Worm (Caenorhabditis elegans) whole organism, L1 larva: ENCODE data around the gene Y45G5AM.5.

Source experiments
- C04F5.9 ChIP-seq: sonication (generic microtip); optimal IDR thresholded peaks from 2 replicates; lab custom pipeline; 2016; ENCODE audit warnings: missing genetic modification characterization, missing compliant biosample characterization
- C16A3.4 ChIP-seq: fragments of 150-350 bp; optimal IDR thresholded peaks from 2 replicates; lab custom pipeline; 2014; ENCODE audit warnings: missing biosample characterization, missing genetic modification characterization
- Y116A8C.19 ChIP-seq: sonication (generic microtip); optimal IDR thresholded peaks from 2 replicates; lab custom pipeline; 2016; ENCODE audit warnings: missing compliant biosample characterization, missing genetic modification characterization, borderline replicate concordance
- aly-2 ChIP-seq: fragments of 150-350 bp; optimal IDR thresholded peaks from 2 replicates; lab custom pipeline; 2014; ENCODE audit warnings: missing biosample characterization, missing genetic modification characterization
- blmp-1 ChIP-seq: fragments of 150-350 bp; optimal IDR thresholded peaks from 2 replicates; lab custom pipeline; 2014; ENCODE audit warnings: missing biosample characterization, missing genetic modification characterization
- ceh-63 ChIP-seq: fragments of 200-800 bp; sonication (Bioruptor generic); optimal IDR thresholded peaks from 2 replicates; lab custom pipeline; 2018; ENCODE audit warnings: mild to moderate bottlenecking, missing genetic modification characterization, missing compliant biosample characterization
- ceh-8 ChIP-seq: fragments of 200-800 bp; sonication (Bioruptor generic); optimal IDR thresholded peaks from 2 replicates; lab custom pipeline; 2018; ENCODE audit warnings: mild to moderate bottlenecking, missing genetic modification characterization, moderate library complexity, missing compliant biosample characterization
- ceh-88 ChIP-seq: fragments of 200-800 bp; sonication (Bioruptor generic); IDR thresholded peaks from 2 replicates; pipeline ENCODE4 v1.3.6; 2022; ENCODE audit warnings: missing genetic modification characterization, missing compliant biosample characterization
- efl-1 ChIP-seq, 4 experiments: fragments of 150-350 bp; optimal IDR thresholded peaks in 3 of 4; peaks in 1 of 4; 1 replicate in 1 of 4; 2 replicates in 3 of 4; lab custom pipeline; 2014; ENCODE audit warnings: missing biosample characterization in 2 of 4, missing genetic modification characterization in 2 of 4, missing genetic modification reagents in 2 of 4
- efl-3 ChIP-seq: fragments of 200-800 bp; sonication (Bioruptor generic); optimal IDR thresholded peaks from 2 replicates; lab custom pipeline; 2018; ENCODE audit warnings: mild to moderate bottlenecking, missing genetic modification characterization, missing compliant biosample characterization
- elt-2 ChIP-seq: sonication (generic microtip); optimal IDR thresholded peaks from 2 replicates; lab custom pipeline; 2016; ENCODE audit warnings: missing genetic modification characterization, mild to moderate bottlenecking, inconsistent platforms, missing compliant biosample characterization, missing genetic modification reagents
- fos-1 ChIP-seq: fragments of 150-350 bp; optimal IDR thresholded peaks from 2 replicates; lab custom pipeline; 2014; ENCODE audit warnings: missing biosample characterization, missing genetic modification characterization
- grh-1 ChIP-seq: fragments of 200-800 bp; sonication (Bioruptor generic); IDR thresholded peaks from 2 replicates; pipeline ENCODE4 v1.3.6; 2022; ENCODE audit warnings: missing genetic modification reagents, missing genetic modification characterization, missing compliant biosample characterization
- hlh-4 ChIP-seq: sonication (generic microtip); optimal IDR thresholded peaks from 2 replicates; lab custom pipeline; 2016; ENCODE audit warnings: mild to moderate bottlenecking, missing genetic modification characterization, missing compliant biosample characterization
- lin-13 ChIP-seq: fragments of 150-350 bp; optimal IDR thresholded peaks from 2 replicates; lab custom pipeline; 2014; ENCODE audit warnings: missing biosample characterization, missing genetic modification reagents, missing genetic modification characterization
- lin-15B ChIP-seq: fragments of 150-350 bp; sonication (generic microtip); optimal IDR thresholded peaks from 3 replicates; lab custom pipeline; 2014; ENCODE audit warnings: missing biosample characterization, missing genetic modification characterization
- lin-35 ChIP-seq, 2 experiments: fragments of 150-350 bp; optimal IDR thresholded peaks; 2 replicates each; lab custom pipeline; 2014; ENCODE audit warnings: missing biosample characterization in 2 of 2, missing genetic modification characterization in 2 of 2, missing genetic modification reagents in 2 of 2
- lin-39 ChIP-seq: fragments of 150-350 bp; optimal IDR thresholded peaks from 2 replicates; lab custom pipeline; 2014; ENCODE audit warnings: missing biosample characterization, missing genetic modification reagents, missing genetic modification characterization
- lsy-2 ChIP-seq, 2 experiments: fragments of 150-350 bp; optimal IDR thresholded peaks; 2 replicates each; lab custom pipeline; 2014; ENCODE audit warnings: missing biosample characterization in 2 of 2, missing genetic modification characterization in 2 of 2
- mef-2 ChIP-seq: fragments of 150-350 bp; optimal IDR thresholded peaks from 2 replicates; lab custom pipeline; 2014; ENCODE audit warnings: missing biosample characterization, missing genetic modification characterization
- mep-1 ChIP-seq: fragments of 150-350 bp; optimal IDR thresholded peaks from 2 replicates; lab custom pipeline; 2014; ENCODE audit warnings: missing biosample characterization, missing genetic modification characterization
- nhr-20 ChIP-seq: sonication (generic microtip); optimal IDR thresholded peaks from 2 replicates; lab custom pipeline; 2016; ENCODE audit warnings: mild to moderate bottlenecking, missing genetic modification characterization, missing compliant biosample characterization
- nhr-237 ChIP-seq: fragments of 150-350 bp; optimal IDR thresholded peaks from 2 replicates; lab custom pipeline; 2014; ENCODE audit warnings: missing biosample characterization, missing genetic modification characterization
- nhr-28 ChIP-seq: fragments of 150-350 bp; optimal IDR thresholded peaks from 2 replicates; lab custom pipeline; 2014; ENCODE audit warnings: missing biosample characterization, missing genetic modification characterization
- nhr-76 ChIP-seq: sonication (generic microtip); optimal IDR thresholded peaks from 2 replicates; lab custom pipeline; 2017; ENCODE audit warnings: missing biosample characterization, missing genetic modification characterization
- nhr-77 ChIP-seq: fragments of 150-350 bp; optimal IDR thresholded peaks from 2 replicates; lab custom pipeline; 2014; ENCODE audit warnings: missing biosample characterization, missing genetic modification characterization
- nhr-85 ChIP-seq: sonication (generic microtip); peaks from one replicate; lab custom pipeline; 2016; ENCODE audit warnings: missing genetic modification characterization, inconsistent platforms, missing compliant biosample characterization
- pax-3 ChIP-seq: fragments of 200-800 bp; sonication (Bioruptor generic); optimal IDR thresholded peaks from 2 replicates; lab custom pipeline; 2018; ENCODE audit warnings: mild to moderate bottlenecking, missing genetic modification characterization, moderate library complexity, missing compliant biosample characterization
- pqm-1 ChIP-seq: sonication (generic microtip); optimal IDR thresholded peaks from 3 replicates; lab custom pipeline; 2017; ENCODE audit warnings: missing biosample characterization, missing genetic modification characterization
- rnt-1 ChIP-seq: sonication (generic microtip); optimal IDR thresholded peaks from 2 replicates; lab custom pipeline; 2016; ENCODE audit warnings: mild to moderate bottlenecking, missing genetic modification characterization, moderate library complexity, missing compliant biosample characterization
- snpc-4 ChIP-seq: fragments of 150-350 bp; optimal IDR thresholded peaks from 2 replicates; lab custom pipeline; 2014; ENCODE audit warnings: missing biosample characterization, missing genetic modification characterization
- snu-23 ChIP-seq: sonication (generic microtip); optimal IDR thresholded peaks from 2 replicates; lab custom pipeline; 2016; ENCODE audit warnings: missing genetic modification characterization, missing compliant biosample characterization
- sox-4 ChIP-seq: sonication (generic microtip); optimal IDR thresholded peaks from 2 replicates; lab custom pipeline; 2016; ENCODE audit warnings: missing genetic modification characterization, missing compliant biosample characterization
- sptf-1 ChIP-seq: fragments of 150-350 bp; optimal IDR thresholded peaks from 2 replicates; lab custom pipeline; 2014; ENCODE audit warnings: missing biosample characterization, missing genetic modification characterization
- swsn-7 ChIP-seq: sonication (generic microtip); optimal IDR thresholded peaks from 2 replicates; lab custom pipeline; 2016; ENCODE audit warnings: missing genetic modification characterization, missing compliant biosample characterization
- tbx-2 ChIP-seq: sonication (generic microtip); optimal IDR thresholded peaks from 2 replicates; lab custom pipeline; 2016; ENCODE audit warnings: missing genetic modification characterization, missing compliant biosample characterization
- unc-30 ChIP-seq: sonication (generic microtip); optimal IDR thresholded peaks from 2 replicates; lab custom pipeline; 2017; ENCODE audit warnings: missing biosample characterization, missing genetic modification characterization
- unc-62 ChIP-seq: fragments of 150-350 bp; optimal IDR thresholded peaks from 2 replicates; lab custom pipeline; 2014; ENCODE audit warnings: missing biosample characterization, missing genetic modification reagents, missing genetic modification characterization
- vab-15 ChIP-seq: sonication (generic microtip); optimal IDR thresholded peaks from 2 replicates; lab custom pipeline; 2017; ENCODE audit warnings: missing genotype, mild to moderate bottlenecking, missing genetic modification characterization, missing compliant biosample characterization
- xbp-1 ChIP-seq: sonication (generic microtip); optimal IDR thresholded peaks from 2 replicates; lab custom pipeline; 2016; ENCODE audit warnings: missing genetic modification characterization, missing compliant biosample characterization

The Y45G5AM.5 gene

DNA sequence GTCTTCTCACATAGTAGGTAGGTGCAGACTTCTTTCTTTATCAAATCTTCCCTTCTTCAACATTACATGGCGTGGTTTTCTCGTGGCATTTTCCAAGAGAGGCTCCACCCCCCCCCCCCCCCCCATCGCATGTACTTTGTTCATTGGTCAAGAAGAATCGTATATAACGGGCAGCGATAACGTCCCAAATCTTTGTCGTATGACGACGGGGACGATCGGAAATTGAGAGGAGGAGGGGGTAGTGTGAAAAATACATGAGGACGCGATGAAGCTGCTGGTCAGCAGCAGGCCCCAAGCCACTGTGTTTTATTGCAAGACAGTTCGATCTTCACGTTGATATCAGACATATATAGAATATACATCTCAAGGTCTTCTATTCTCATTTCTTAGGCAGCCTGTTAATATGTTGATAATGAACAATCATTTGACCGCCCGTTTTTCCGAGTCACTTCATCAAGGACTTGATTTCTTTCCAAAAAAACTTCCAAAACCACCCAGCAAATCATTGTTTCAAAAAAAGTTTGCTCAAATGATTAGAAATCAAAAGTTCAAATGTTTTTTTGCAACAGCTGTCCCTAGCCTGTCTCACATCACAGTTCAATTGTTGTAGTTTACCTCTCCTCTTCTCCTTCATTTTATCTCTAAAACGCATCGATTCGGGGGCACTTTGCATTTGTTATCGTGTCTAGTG, 26.4 kb downstream of the Y45G5AM.5 start (continued):
- TF ChIP-seq lsy-2 (tag; optimal IDR thresholded peaks at IDR 0.05; lab: Kevin White, UChicago) (no peak), vab-15 (tag; lab: Kevin White, UChicago) (no peak), nhr-237 (tag; lab: Kevin White, UChicago) (no peak), pax-3 (tag; lab: Kevin White, UChicago) (no peak), grh-1 (GFP tag; lab: Robert Waterston, UW) (peak; percentile 27; the same call in 1 of the 2 replicates), mef-2 (tag; lab: Kevin White, UChicago) (no peak), nhr-20 (tag; lab: Kevin White, UChicago) (peak; percentile 64), blmp-1 (tag; lab: Kevin White, UChicago) (peak; percentile 16), nhr-85 (tag; lab: Kevin White, UChicago) (peak; percentile 54), fos-1 (tag; lab: Kevin White, UChicago) (no peak), aly-2 (no peak), C04F5.9 (tag; lab: Kevin White, UChicago) (no peak), lin-39 (tag; lab: Kevin White, UChicago) (no peak), tbx-2 (tag; lab: Kevin White, UChicago) (no peak), ceh-8 (GFP tag; lab: Kevin White, UChicago) (no peak), nhr-77 (tag; lab: Kevin White, UChicago) (no peak), unc-30 (tag; lab: Kevin White, UChicago) (no peak), lin-15B (no peak), sptf-1 (tag; lab: Kevin White, UChicago) (no peak), rnt-1 (tag; lab: Kevin White, UChicago) (no peak)

DNA sequence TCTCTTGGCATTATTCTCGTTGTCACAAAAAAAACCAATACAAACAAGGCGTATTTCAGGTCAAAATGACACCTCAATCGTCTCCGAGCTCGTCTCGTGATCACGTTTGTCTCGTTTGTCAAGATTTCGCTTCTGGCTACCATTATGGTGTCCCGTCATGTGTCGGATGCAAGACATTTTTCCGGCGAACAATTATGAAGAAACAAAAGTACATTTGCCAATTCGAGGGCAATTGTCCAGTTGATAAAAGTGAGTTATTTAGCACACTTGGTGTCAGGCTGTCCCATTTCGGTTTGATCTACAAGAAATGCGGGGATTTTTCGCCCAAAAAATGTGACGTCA, 26.9 kb downstream of the Y45G5AM.5 start, which contains the start of gene nhr-114:
nhr-114 (plus strand) TSS at position 59 of the 342 bp plus-strand sequence.
- TF ChIP-seq swsn-7 (tag; lab: Kevin White, UChicago) (no peak), ceh-88 (GFP tag; lab: Robert Waterston, UW) (no peak), nhr-85 (tag; lab: Kevin White, UChicago) (peak; percentile 19), C16A3.4 (no peak), nhr-28 (tag; lab: Kevin White, UChicago) (no peak), lin-39 (tag; lab: Kevin White, UChicago) (no peak), lin-13 (GFP tag; lab: Kevin White, UChicago) (no peak), aly-2 (no peak), snpc-4 (peak; percentile 77), lsy-2 (tag; optimal IDR thresholded peaks at IDR 0.05; lab: Kevin White, UChicago) (no peak), Y116A8C.19 (no peak), nhr-76 (tag; lab: Kevin White, UChicago) (no peak), xbp-1 (tag; lab: Kevin White, UChicago) (no peak), unc-62 (GFP tag; lab: Kevin White, UChicago) (no peak), snu-23 (GFP tag; lab: Kevin White, UChicago) (no peak), efl-1 (optimal IDR thresholded peaks at IDR 0.05; lab: Kevin White, UChicago) (no peak), efl-1 (GFP tag; optimal IDR thresholded peaks at IDR 0.05 in 1 of 2; lab: Kevin White, UChicago) (no peak), nhr-237 (tag; lab: Kevin White, UChicago) (no peak), hlh-4 (tag; lab: Kevin White, UChicago) (no peak), elt-2 (no peak), mef-2 (tag; lab: Kevin White, UChicago) (no peak), ceh-63 (GFP tag; lab: Kevin White, UChicago) (no peak), sox-4 (tag; lab: Kevin White, UChicago) (no peak), mep-1 (tag; lab: Kevin White, UChicago) (peak; percentile 27), pqm-1 (no peak), efl-3 (GFP tag; lab: Kevin White, UChicago) (no peak), lin-35 (GFP tag; optimal IDR thresholded peaks at IDR 0.05; lab: Kevin White, UChicago) (no peak)
